Fruit fly (Drosophila melanogaster): ENCODE results near the gene CG32187.

DNA sequence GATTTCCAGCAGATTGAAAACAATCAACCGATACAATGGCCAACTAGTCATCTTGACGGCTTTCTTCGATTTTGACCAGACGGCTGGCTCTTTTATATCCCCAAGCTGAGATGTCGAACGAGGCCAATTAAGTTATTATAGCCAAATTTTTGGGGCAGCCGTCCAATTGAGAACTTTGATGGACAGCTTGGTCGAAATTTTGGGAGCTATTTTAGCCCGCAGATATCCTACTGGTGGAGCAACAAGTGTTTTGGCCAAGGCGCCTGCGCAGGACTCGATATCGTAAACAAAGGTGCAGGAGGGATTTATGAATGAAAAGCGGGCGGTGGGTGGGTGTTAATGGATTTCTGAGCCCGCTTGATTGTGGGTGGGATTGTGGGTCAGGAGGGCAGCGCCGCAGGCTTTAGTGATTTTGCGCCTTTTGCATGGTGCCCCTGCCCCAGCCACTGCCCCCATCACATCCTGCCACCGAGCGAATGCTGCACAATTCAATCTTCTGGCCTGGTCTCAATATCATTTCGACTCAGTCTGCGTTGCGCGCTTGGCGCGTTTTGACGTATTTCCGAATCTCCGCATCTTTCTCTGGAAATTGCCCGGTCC lies 16.7 kb upstream of the CG32187 start, which contains the start of the genes Ir75c and Grd:
- TF ChIP-seq Pif1A (GFP tag; optimal IDR thresholded peaks at IDR 0.05), result no peak
- no peak for TF ChIP-seq CG14655 (GFP tag; optimal IDR thresholded peaks at IDR 0.05)
- TF ChIP-seq rn (GFP tag; IDR thresholded peaks at IDR 0.05), result no peak
- TF ChIP-seq Snoo (tag; optimal IDR thresholded peaks at IDR 0.05), result no peak
